Fruit fly (Drosophila melanogaster) whole organism, embryonic: ENCODE results near the gene CG15773.
A peak's percentile ranks its signal among the peaks of the same experiment; 100 is the strongest.

Experiments
- ATbp ChIP-seq: fragments of 200-800 bp; sonication (Bioruptor generic); optimal IDR thresholded peaks from 2 replicates; lab custom pipeline; 2017; ENCODE audit warnings: missing biosample characterization, mild to moderate bottlenecking, missing genetic modification characterization, missing genetic modification reagents
- Atf3 ChIP-seq: fragments of 200-800 bp; sonication (Bioruptor generic); optimal IDR thresholded peaks from 3 replicates; lab custom pipeline; 2016; ENCODE audit warnings: missing biosample characterization, missing genetic modification characterization
- Awh ChIP-seq: fragments of 200-800 bp; sonication (Bioruptor generic); IDR thresholded peaks from 2 replicates; pipeline ENCODE4, ENCODE4 v1.3.6; 2022; ENCODE audit warnings: missing biosample characterization, missing genetic modification characterization
- C15 ChIP-seq: fragments of 200-800 bp; sonication (Bioruptor generic); IDR thresholded peaks from 3 replicates; pipeline ENCODE4 v1.3.6; 2022; ENCODE audit warnings: missing biosample characterization, missing genetic modification characterization
- CG10209 ChIP-seq: fragments of 200-800 bp; sonication (Bioruptor generic); optimal IDR thresholded peaks from 3 replicates; lab custom pipeline; 2017; ENCODE audit warnings: missing biosample characterization, mild to moderate bottlenecking, missing genetic modification characterization, missing genetic modification reagents
- CG11696 ChIP-seq: fragments of 200-800 bp; sonication (Bioruptor generic); IDR thresholded peaks from 2 replicates; pipeline ENCODE4 v1.3.6; 2022; ENCODE audit warnings: missing biosample characterization, missing genetic modification characterization
- CG12769 ChIP-seq: fragments of 200-800 bp; sonication (Bioruptor generic); optimal IDR thresholded peaks from 2 replicates; lab custom pipeline; 2019; ENCODE audit warnings: missing biosample characterization, mild to moderate bottlenecking, missing genetic modification characterization, moderate library complexity
- CG13287 ChIP-seq: fragments of 200-800 bp; sonication (Bioruptor generic); IDR thresholded peaks from 2 replicates; pipeline ENCODE4 v1.3.6; 2022; ENCODE audit warnings: missing biosample characterization, missing genetic modification characterization; ENCODE audit not compliant: partially characterized antibody
- CG13894 ChIP-seq: fragments of 200-800 bp; sonication (Bioruptor generic); optimal IDR thresholded peaks from 3 replicates; lab custom pipeline; 2018; ENCODE audit warnings: missing biosample characterization, mild to moderate bottlenecking, missing genetic modification characterization, moderate library complexity
- CG14710 ChIP-seq: fragments of 200-800 bp; sonication (Bioruptor generic); optimal IDR thresholded peaks from 3 replicates; lab custom pipeline; 2019; ENCODE audit warnings: missing biosample characterization, mild to moderate bottlenecking, missing genetic modification characterization, moderate library complexity
- CG15696 ChIP-seq: fragments of 200-800 bp; sonication (Bioruptor generic); optimal IDR thresholded peaks from 2 replicates; lab custom pipeline; 2019; ENCODE audit warnings: missing biosample characterization, mild to moderate bottlenecking, missing genetic modification characterization, moderate library complexity
- CG17802 ChIP-seq: fragments of 200-800 bp; sonication (Bioruptor generic); optimal IDR thresholded peaks from 2 replicates; lab custom pipeline; 2018; ENCODE audit warnings: missing biosample characterization, mild to moderate bottlenecking, missing genetic modification characterization, moderate library complexity
- CG1832 ChIP-seq: fragments of 200-800 bp; sonication (Bioruptor generic); optimal IDR thresholded peaks from 2 replicates; lab custom pipeline; 2017; ENCODE audit warnings: missing biosample characterization, mild to moderate bottlenecking, missing genetic modification characterization, inconsistent platforms
- CG18476 ChIP-seq: fragments of 200-800 bp; sonication (Bioruptor generic); optimal IDR thresholded peaks from 2 replicates; lab custom pipeline; 2016; ENCODE audit warnings: missing biosample characterization, mild to moderate bottlenecking, missing genetic modification characterization
- CG31388 ChIP-seq: fragments of 200-800 bp; sonication (Bioruptor generic); optimal IDR thresholded peaks from 2 replicates; lab custom pipeline; 2016; ENCODE audit warnings: missing biosample characterization, missing genetic modification characterization
- CG3847 ChIP-seq: fragments of 200-800 bp; sonication (Bioruptor generic); IDR thresholded peaks from 2 replicates; pipeline ENCODE4 v1.3.6; 2022; ENCODE audit warnings: missing biosample characterization, missing genetic modification characterization
- CG4707 ChIP-seq: fragments of 200-800 bp; sonication (Bioruptor generic); optimal IDR thresholded peaks from 2 replicates; lab custom pipeline; 2018; ENCODE audit warnings: missing biosample characterization, mild to moderate bottlenecking, missing genetic modification characterization, moderate library complexity
- CG6791 ChIP-seq: fragments of 200-800 bp; sonication (Bioruptor generic); IDR thresholded peaks from 3 replicates; pipeline ENCODE4 v1.3.6; 2022; ENCODE audit warnings: missing biosample characterization, missing genetic modification characterization; ENCODE audit not compliant: partially characterized antibody
- CG7928 ChIP-seq: fragments of 200-800 bp; sonication (Bioruptor generic); optimal IDR thresholded peaks from 2 replicates; lab custom pipeline; 2017; ENCODE audit warnings: missing biosample characterization, mild to moderate bottlenecking, missing genetic modification characterization
- CG9876 ChIP-seq: fragments of 200-800 bp; sonication (Bioruptor generic); optimal IDR thresholded peaks from 2 replicates; lab custom pipeline; 2016; ENCODE audit warnings: missing biosample characterization, missing genetic modification characterization
- CG9932 ChIP-seq: fragments of 200-800 bp; sonication (Bioruptor generic); IDR thresholded peaks from 2 replicates; pipeline ENCODE4 v1.3.6; 2022; ENCODE audit warnings: missing biosample characterization, missing genetic modification characterization
- Deaf1 ChIP-seq: fragments of 200-800 bp; optimal IDR thresholded peaks from 3 replicates; lab custom pipeline; 2019; ENCODE audit warnings: missing biosample characterization, mild to moderate bottlenecking, missing genetic modification characterization, moderate library complexity
- Drgx ChIP-seq: fragments of 200-800 bp; sonication (Bioruptor generic); IDR thresholded peaks from 2 replicates; pipeline ENCODE4 v1.3.6; 2022; ENCODE audit warnings: missing biosample characterization, missing genetic modification characterization
- Eip74EF ChIP-seq, 2 experiments: fragments of 200-800 bp in 1 of 2; fragments of >200 bp in 1 of 2; sonication (Bioruptor generic) in 1 of 2; optimal IDR thresholded peaks; 2 replicates each; lab custom pipeline; 2017 to 2019; ENCODE audit warnings: missing biosample characterization in 2 of 2, missing genetic modification characterization in 2 of 2, mild to moderate bottlenecking in 1 of 2, moderate library complexity in 1 of 2
- Elba2 ChIP-seq: fragments of 200-800 bp; sonication (Bioruptor generic); optimal IDR thresholded peaks from 3 replicates; lab custom pipeline; 2016; ENCODE audit warnings: missing biosample characterization, missing genetic modification characterization
- Ets97D ChIP-seq: fragments of 200-800 bp; sonication (Bioruptor generic); optimal IDR thresholded peaks from 3 replicates; lab custom pipeline; 2016; ENCODE audit warnings: missing biosample characterization, missing genetic modification characterization
- HLH3B ChIP-seq: fragments of 200-800 bp; sonication (Bioruptor generic); IDR thresholded peaks from 2 replicates; pipeline ENCODE4 v1.3.6; 2022; ENCODE audit warnings: missing biosample characterization, missing genetic modification characterization
- MBD-R2 ChIP-seq: fragments of 200-800 bp; sonication (Bioruptor generic); IDR thresholded peaks from 2 replicates; pipeline ENCODE4 v1.3.6; 2022; ENCODE audit warnings: missing biosample characterization, missing genetic modification characterization
- Ravus ChIP-seq: fragments of 200-800 bp; sonication (Bioruptor generic); IDR thresholded peaks from 2 replicates; pipeline ENCODE4 v1.3.6; 2022; ENCODE audit warnings: missing biosample characterization, missing genetic modification characterization
- Scr ChIP-seq: fragments of 200-800 bp; sonication (Bioruptor generic); IDR thresholded peaks from 2 replicates; pipeline ENCODE4 v1.3.6; 2022; ENCODE audit warnings: missing biosample characterization, missing genetic modification characterization; ENCODE audit not compliant: partially characterized antibody
- Trl ChIP-seq, 3 experiments: fragments of >200 bp in 2 of 3; fragments of 200-800 bp in 1 of 3; sonication (Bioruptor generic) in 1 of 3; optimal IDR thresholded peaks; 2 replicates in 1 of 3; 3 replicates in 2 of 3; lab custom pipeline; 2016 to 2017; ENCODE audit warnings: missing biosample characterization in 1 of 3, missing genetic modification characterization in 1 of 3
- Usf ChIP-seq: fragments of 200-800 bp; sonication (Bioruptor generic); optimal IDR thresholded peaks from 2 replicates; lab custom pipeline; 2017; ENCODE audit warnings: missing genotype, missing biosample characterization, missing genetic modification characterization
- bigmax ChIP-seq: fragments of 200-800 bp; sonication (Bioruptor generic); optimal IDR thresholded peaks from 2 replicates; lab custom pipeline; 2018; ENCODE audit warnings: missing biosample characterization, mild to moderate bottlenecking, missing genetic modification characterization
- cas ChIP-seq: fragments of 200-800 bp; sonication (Bioruptor generic); IDR thresholded peaks from 2 replicates; pipeline ENCODE4 v1.3.6; 2022; ENCODE audit warnings: missing biosample characterization, missing genetic modification characterization
- cwo ChIP-seq: fragments of 200-800 bp; sonication (Bioruptor generic); optimal IDR thresholded peaks from 3 replicates; lab custom pipeline; 2017; ENCODE audit warnings: missing biosample characterization, missing genetic modification characterization, mild to moderate bottlenecking, moderate library complexity, missing genetic modification reagents
- da ChIP-seq: fragments of 200-800 bp; sonication (Bioruptor generic); optimal IDR thresholded peaks from 2 replicates; lab custom pipeline; 2016; ENCODE audit warnings: missing biosample characterization, missing genetic modification characterization
- disco-r ChIP-seq: fragments of 200-800 bp; sonication (Bioruptor generic); optimal IDR thresholded peaks from 2 replicates; lab custom pipeline; 2016; ENCODE audit warnings: missing biosample characterization, missing genetic modification characterization
- dmrt11E ChIP-seq: fragments of 200-800 bp; sonication (Bioruptor generic); optimal IDR thresholded peaks from 3 replicates; lab custom pipeline; 2018; ENCODE audit warnings: missing biosample characterization, mild to moderate bottlenecking, missing genetic modification characterization, moderate library complexity
- eve ChIP-seq, 2 experiments: fragments of >200 bp; optimal IDR thresholded peaks; 2 replicates each; lab custom pipeline; 2017; ENCODE audit warnings: missing biosample characterization in 2 of 2, missing genetic modification characterization in 2 of 2
- eyg ChIP-seq: fragments of 200-800 bp; sonication (Bioruptor generic); optimal IDR thresholded peaks from 3 replicates; lab custom pipeline; 2016; ENCODE audit warnings: missing biosample characterization, missing genetic modification characterization
- hth ChIP-seq: fragments of >200 bp; optimal IDR thresholded peaks from 2 replicates; lab custom pipeline; 2017; ENCODE audit warnings: inconsistent platforms
- jigr1 ChIP-seq: fragments of 200-800 bp; sonication (Bioruptor generic); IDR thresholded peaks from 3 replicates; pipeline ENCODE4 v1.3.6; 2022; ENCODE audit warnings: missing biosample characterization, missing genetic modification characterization
- kay ChIP-seq: fragments of 200-800 bp; sonication (Bioruptor generic); optimal IDR thresholded peaks from 2 replicates; lab custom pipeline; 2016; ENCODE audit warnings: missing biosample characterization, missing genetic modification characterization
- kni ChIP-seq: fragments of 200-800 bp; sonication (Bioruptor generic); optimal IDR thresholded peaks from 3 replicates; lab custom pipeline; 2017; ENCODE audit warnings: mild to moderate bottlenecking, missing biosample characterization, missing genetic modification reagents, missing genetic modification characterization
- lbe ChIP-seq: fragments of 200-800 bp; sonication (Bioruptor generic); optimal IDR thresholded peaks from 2 replicates; lab custom pipeline; 2016; ENCODE audit warnings: missing biosample characterization, mild to moderate bottlenecking, missing genetic modification characterization
- ranshi ChIP-seq: fragments of 200-800 bp; sonication (Bioruptor generic); IDR thresholded peaks from 2 replicates; pipeline ENCODE4 v1.3.6; 2022; ENCODE audit warnings: missing biosample characterization, missing genetic modification characterization
- row ChIP-seq: fragments of 200-800 bp; sonication (Bioruptor generic); IDR thresholded peaks from 3 replicates; pipeline ENCODE4 v1.3.6; 2022; ENCODE audit warnings: missing biosample characterization, missing genetic modification characterization
- slp2 ChIP-seq: fragments of 200-800 bp; sonication (Bioruptor generic); optimal IDR thresholded peaks from 2 replicates; lab custom pipeline; 2016; ENCODE audit warnings: missing biosample characterization, missing genetic modification characterization
- tin ChIP-seq: fragments of 200-800 bp; sonication (Bioruptor generic); optimal IDR thresholded peaks from 3 replicates; lab custom pipeline; 2016; ENCODE audit warnings: missing biosample characterization, missing genetic modification characterization

CG15773 gene

DNA sequence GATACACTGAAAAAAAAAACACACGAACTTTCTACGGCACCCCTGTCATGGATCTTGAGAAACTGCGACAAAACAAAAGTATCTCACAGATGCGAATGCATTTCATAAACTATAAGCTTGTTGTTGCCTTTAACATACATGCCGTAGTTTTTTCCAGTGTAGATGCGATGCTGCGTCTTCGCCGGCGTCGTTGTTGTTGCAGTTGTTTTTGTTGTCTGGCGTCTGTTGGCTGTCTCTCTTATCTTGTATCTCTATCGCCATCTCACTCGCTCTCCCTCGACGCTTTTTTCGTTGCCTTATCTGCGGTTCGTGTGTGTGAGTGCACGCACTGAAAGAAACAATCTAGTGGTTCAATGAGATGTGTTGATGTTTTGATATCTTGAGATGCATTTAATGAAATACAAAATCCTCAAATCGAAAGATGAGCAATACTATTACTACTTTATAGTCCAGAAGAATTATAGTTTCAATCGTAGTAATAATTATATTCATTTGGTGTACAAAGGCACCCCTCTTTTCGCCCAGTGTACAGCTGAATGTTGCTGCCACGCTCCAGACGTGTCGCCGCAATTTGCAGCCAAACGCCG, 36.0 kb upstream of the CG15773 start (continued):
- TF ChIP-seq CG1832 (GFP tag; lab: Kevin White, UChicago) (peak; percentile 45), Drgx (GFP tag; lab: Robert Waterston, UW) (peak; percentile 96), Awh (GFP tag; lab: Robert Waterston, UW) (peak; percentile 96), CG14710 (tag; lab: Kevin White, UChicago) (peak; percentile 94), lbe (GFP tag; lab: Kevin White, UChicago) (peak; percentile 94), kay (GFP tag; lab: Kevin White, UChicago) (peak; percentile 95), CG13287 (GFP tag; lab: Robert Waterston, UW) (no peak), C15 (GFP tag; lab: Robert Waterston, UW) (peak; percentile 87; the same call in 2 of the 3 replicates), CG12769 (tag; lab: Kevin White, UChicago) (peak; percentile 91), cwo (peak; percentile 88), ranshi (GFP tag; lab: Robert Waterston, UW) (peak; percentile 97), Scr (no peak), da (peak; percentile 93), CG13894 (peak; percentile 78), CG6791 (GFP tag; lab: Robert Waterston, UW) (no peak), CG18476 (peak; percentile 96), ATbp (GFP tag; lab: Kevin White, UChicago) (peak; percentile 95), Ravus (GFP tag; lab: Robert Waterston, UW) (peak; percentile 77), CG10209 (GFP tag; lab: Kevin White, UChicago) (peak; percentile 95), bigmax (GFP tag; lab: Kevin White, UChicago) (peak; percentile 48), MBD-R2 (GFP tag; lab: Robert Waterston, UW) (peak; percentile 83), hth (lab: Kevin White, UChicago) (no peak), Usf (GFP tag; lab: Kevin White, UChicago) (peak; percentile 92), CG31388 (GFP tag; lab: Kevin White, UChicago) (peak; percentile 92), Eip74EF (GFP tag; optimal IDR thresholded peaks at IDR 0.05; lab: Kevin White, UChicago) (peak in 1 of 2 experiments; percentile 89), tin (GFP tag; lab: Kevin White, UChicago) (peak; percentile 98), CG15696 (peak; percentile 97), CG17802 (tag; lab: Kevin White, UChicago) (peak; percentile 85), HLH3B (GFP tag; lab: Robert Waterston, UW) (peak; percentile 97), Trl (optimal IDR thresholded peaks at IDR 0.05; lab: Kevin White, UChicago) (no peak), Trl (GFP tag; optimal IDR thresholded peaks at IDR 0.05; lab: Kevin White, UChicago) (peak; percentile 99), Deaf1 (tag; lab: Kevin White, UChicago) (peak; percentile 42), Ets97D (GFP tag; lab: Kevin White, UChicago) (peak; percentile 85), CG4707 (GFP tag; lab: Kevin White, UChicago) (peak; percentile 80), CG11696 (GFP tag; lab: Robert Waterston, UW) (peak; percentile 81), jigr1 (GFP tag; lab: Robert Waterston, UW) (peak; percentile 83), CG7928 (GFP tag; lab: Kevin White, UChicago) (peak; percentile 66), cas (GFP tag; lab: Robert Waterston, UW) (peak; percentile 75), row (peak; percentile 95), Elba2 (peak; percentile 87), CG9876 (GFP tag; lab: Kevin White, UChicago) (peak; percentile 98), dmrt11E (tag; lab: Kevin White, UChicago) (peak; percentile 96), kni (peak; percentile 87), disco-r (GFP tag; lab: Kevin White, UChicago) (peak; percentile 96), CG9932 (GFP tag; lab: Robert Waterston, UW) (peak; percentile 82), slp2 (GFP tag; lab: Kevin White, UChicago) (peak; percentile 97), Atf3 (peak; percentile 97), eve (GFP tag; optimal IDR thresholded peaks at IDR 0.05; lab: Kevin White, UChicago) (peak in 1 of 2 experiments; percentile 90), CG3847 (peak; percentile 92), eyg (GFP tag; lab: Kevin White, UChicago) (peak; percentile 91)
